Fruit fly (Drosophila melanogaster) whole organism, wandering third instar larva: ENCODE measurements around the gene CG46465.

Source experiments
- Abd-B ChIP-seq: fragments of >200 bp; optimal IDR thresholded peaks from 2 replicates; lab custom pipeline; 2017; ENCODE audit warnings: missing biosample characterization, missing genetic modification characterization
- CG32264 ChIP-seq: fragments of 200-800 bp; sonication (Bioruptor generic); optimal IDR thresholded peaks from 2 replicates; lab custom pipeline; 2016; ENCODE audit warnings: missing biosample characterization, missing genetic modification characterization
- CG9705 ChIP-seq: fragments of 200-800 bp; sonication (Bioruptor generic); optimal IDR thresholded peaks from 2 replicates; lab custom pipeline; 2018; ENCODE audit warnings: missing biosample characterization, mild to moderate bottlenecking, missing genetic modification characterization
- CrebA ChIP-seq: fragments of 200-800 bp; sonication (Bioruptor generic); optimal IDR thresholded peaks from 2 replicates; lab custom pipeline; 2016; ENCODE audit warnings: missing biosample characterization, mild to moderate bottlenecking, missing genetic modification characterization, borderline replicate concordance
- Dfd ChIP-seq: fragments of >200 bp; optimal IDR thresholded peaks from 2 replicates; lab custom pipeline; 2017; ENCODE audit warnings: missing biosample characterization, missing genetic modification characterization
- Dif ChIP-seq: fragments of 200-275, 200-300 bp; sonication (Bioruptor generic); optimal IDR thresholded peaks from 2 replicates; lab custom pipeline; 2018; ENCODE audit warnings: missing biosample characterization, missing genetic modification characterization; ENCODE audit not compliant: partially characterized antibody
- GATAd ChIP-seq: sonication (Bioruptor generic); optimal IDR thresholded peaks from 2 replicates; lab custom pipeline; 2016; ENCODE audit warnings: missing biosample characterization, missing genetic modification characterization
- HLH106 ChIP-seq: fragments of 200-800 bp; optimal IDR thresholded peaks from 3 replicates; lab custom pipeline; 2019; ENCODE audit warnings: missing biosample characterization, mild to moderate bottlenecking, missing genetic modification characterization, moderate library complexity
- Hnf4 ChIP-seq: fragments of 200-800 bp; sonication (Bioruptor generic); optimal IDR thresholded peaks from 2 replicates; lab custom pipeline; 2016; ENCODE audit warnings: missing biosample characterization, mild to moderate bottlenecking, missing genetic modification characterization
- Hr78 ChIP-seq: fragments of >200 bp; optimal IDR thresholded peaks from 2 replicates; lab custom pipeline; 2017; ENCODE audit warnings: missing biosample characterization, missing genetic modification characterization
- Hr83 ChIP-seq: fragments of 200-300 bp; sonication (Bioruptor generic); optimal IDR thresholded peaks from 2 replicates; lab custom pipeline; 2016; ENCODE audit warnings: missing biosample characterization, mild to moderate bottlenecking, missing genetic modification characterization, moderate library complexity; ENCODE audit not compliant: poor library complexity, severe bottlenecking
- Jra ChIP-seq: sonication (Bioruptor generic); optimal IDR thresholded peaks from 2 replicates; lab custom pipeline; 2016; ENCODE audit warnings: missing biosample characterization, missing genetic modification characterization
- Mio ChIP-seq: sonication (Bioruptor generic); optimal IDR thresholded peaks from 2 replicates; lab custom pipeline; 2016; ENCODE audit warnings: missing biosample characterization, missing genetic modification characterization
- Myc ChIP-seq: fragments of >200 bp; optimal IDR thresholded peaks from 2 replicates; lab custom pipeline; 2017
- N ChIP-seq: fragments of >200 bp; optimal IDR thresholded peaks from 2 replicates; lab custom pipeline; 2018; ENCODE audit warnings: missing biosample characterization, missing external identifiers, missing genetic modification characterization
- OdsH ChIP-seq: fragments of 200-800 bp; sonication (Bioruptor generic); optimal IDR thresholded peaks from 2 replicates; lab custom pipeline; 2016; ENCODE audit warnings: missing biosample characterization, mild to moderate bottlenecking, missing genetic modification characterization
- Rel ChIP-seq, 2 experiments: fragments of 200-800 bp; sonication (Bioruptor generic) in 1 of 2; optimal IDR thresholded peaks; 2 replicates in 1 of 2; 3 replicates in 1 of 2; lab custom pipeline; 2016 to 2019; ENCODE audit warnings: mild to moderate bottlenecking in 2 of 2, missing biosample characterization in 2 of 2, missing genetic modification characterization in 2 of 2, moderate library complexity in 1 of 2
- Sp1 ChIP-seq: fragments of 200-800 bp; sonication (Bioruptor generic); optimal IDR thresholded peaks from 3 replicates; lab custom pipeline; 2019; ENCODE audit warnings: missing biosample characterization, mild to moderate bottlenecking, missing genetic modification characterization, moderate library complexity
- br ChIP-seq: fragments of 200-800 bp; sonication (Bioruptor generic); optimal IDR thresholded peaks from 2 replicates; lab custom pipeline; 2016; ENCODE audit warnings: missing biosample characterization, missing genetic modification characterization
- brk ChIP-seq: fragments of 200-800 bp; sonication (Bioruptor generic); optimal IDR thresholded peaks from 2 replicates; lab custom pipeline; 2016; ENCODE audit warnings: missing biosample characterization, mild to moderate bottlenecking, missing genetic modification characterization
- dl ChIP-seq, 2 experiments: fragments of 175-275, 200-275 bp in 1 of 2; fragments of 200-275 bp in 1 of 2; sonication (Bioruptor generic); optimal IDR thresholded peaks; lab custom pipeline; 2018; ENCODE audit warnings: mild to moderate bottlenecking in 2 of 2, missing biosample characterization in 2 of 2, missing genetic modification characterization in 2 of 2, moderate library complexity in 2 of 2; ENCODE audit not compliant: partially characterized antibody in 2 of 2, insufficient read depth in 1 of 2
- dmrt93B ChIP-seq: fragments of 200-800 bp; sonication (Bioruptor generic); optimal IDR thresholded peaks from 2 replicates; lab custom pipeline; 2018; ENCODE audit warnings: missing biosample characterization, mild to moderate bottlenecking, missing genetic modification characterization
- dsf ChIP-seq: sonication (Bioruptor generic); optimal IDR thresholded peaks from 2 replicates; lab custom pipeline; 2016; ENCODE audit warnings: missing biosample characterization, missing genetic modification characterization, borderline replicate concordance
- ey ChIP-seq: fragments of 200-800 bp; sonication (Bioruptor generic); optimal IDR thresholded peaks from 2 replicates; lab custom pipeline; 2016; ENCODE audit warnings: missing biosample characterization, missing genetic modification characterization
- foxo ChIP-seq, 2 experiments: fragments of 200-800 bp; sonication (Bioruptor generic); optimal IDR thresholded peaks; 2 replicates in 1 of 2; 3 replicates in 1 of 2; lab custom pipeline; 2016 to 2017; ENCODE audit warnings: missing biosample characterization in 2 of 2, missing genetic modification characterization in 2 of 2
- fru ChIP-seq: fragments of 200-800 bp; sonication (Bioruptor generic); optimal IDR thresholded peaks from 3 replicates; lab custom pipeline; 2016; ENCODE audit warnings: missing biosample characterization, mild to moderate bottlenecking, missing genetic modification characterization
- jim ChIP-seq: fragments of 175-275, 200-325 bp; sonication (Bioruptor generic); optimal IDR thresholded peaks from 2 replicates; lab custom pipeline; 2016; ENCODE audit warnings: missing biosample characterization, mild to moderate bottlenecking, missing genetic modification characterization
- lola ChIP-seq: fragments of >200 bp; optimal IDR thresholded peaks from 2 replicates; lab custom pipeline; 2017; ENCODE audit warnings: missing biosample characterization, missing genetic modification characterization
- pan ChIP-seq: fragments of >200 bp; optimal IDR thresholded peaks from 2 replicates; lab custom pipeline; 2017
- psq ChIP-seq: fragments of 200-800 bp; sonication (Bioruptor generic); optimal IDR thresholded peaks from 3 replicates; lab custom pipeline; 2017; ENCODE audit warnings: missing biosample characterization, mild to moderate bottlenecking, missing genetic modification characterization, moderate library complexity
- rgr ChIP-seq: fragments of 200-800 bp; sonication (Bioruptor generic); optimal IDR thresholded peaks from 3 replicates; lab custom pipeline; 2016; ENCODE audit warnings: missing biosample characterization, mild to moderate bottlenecking, missing genetic modification characterization
- sage ChIP-seq: fragments of 200-800 bp; sonication (Bioruptor generic); optimal IDR thresholded peaks from 2 replicates; lab custom pipeline; 2016; ENCODE audit warnings: missing biosample characterization, mild to moderate bottlenecking, missing genetic modification characterization
- sv ChIP-seq: fragments of 200-800 bp; sonication (Bioruptor generic); optimal IDR thresholded peaks from 3 replicates; lab custom pipeline; 2016; ENCODE audit warnings: missing biosample characterization, missing genetic modification characterization
- tai ChIP-seq: sonication (Bioruptor generic); optimal IDR thresholded peaks from 2 replicates; lab custom pipeline; 2016; ENCODE audit warnings: missing biosample characterization, missing genetic modification characterization
- usp ChIP-seq: fragments of >200 bp; optimal IDR thresholded peaks from 2 replicates; lab custom pipeline; 2017; ENCODE audit warnings: missing biosample characterization, missing genetic modification characterization
- woc ChIP-seq: sonication (Bioruptor generic); optimal IDR thresholded peaks from 2 replicates; lab custom pipeline; 2016; ENCODE audit warnings: missing biosample characterization, mild to moderate bottlenecking, missing genetic modification characterization

Gene CG46465

DNA sequence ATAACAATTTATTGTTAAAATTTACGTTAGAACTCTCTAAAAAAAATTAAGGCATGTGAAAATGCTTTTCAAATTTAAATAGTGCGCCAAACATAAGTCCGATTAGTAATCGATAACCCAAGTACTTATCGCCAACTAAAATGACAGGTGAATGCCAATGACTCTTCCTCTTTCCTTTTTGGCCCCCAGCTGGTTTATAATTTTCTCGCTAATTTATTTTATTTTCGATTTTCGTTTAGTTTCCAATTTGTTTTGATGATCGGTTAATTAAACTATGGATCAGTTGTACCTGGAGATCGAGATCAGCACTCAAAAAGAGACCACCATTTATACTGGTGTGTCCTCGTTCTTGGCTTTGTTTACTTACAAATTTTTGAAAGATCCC is 43.6 kb upstream of the CG46465 start, which contains the start of gene CG10428:
TSS of gene CG10428 (plus strand) at position 161 of the 385 bp plus-strand sequence.
- TF ChIP-seq ey (GFP tag; lab: Kevin White, UChicago), result no peak
- TF ChIP-seq Myc (lab: Kevin White, UChicago), result peak; percentile 14
- TF ChIP-seq jim (GFP tag; lab: Kevin White, UChicago), result no peak

DNA sequence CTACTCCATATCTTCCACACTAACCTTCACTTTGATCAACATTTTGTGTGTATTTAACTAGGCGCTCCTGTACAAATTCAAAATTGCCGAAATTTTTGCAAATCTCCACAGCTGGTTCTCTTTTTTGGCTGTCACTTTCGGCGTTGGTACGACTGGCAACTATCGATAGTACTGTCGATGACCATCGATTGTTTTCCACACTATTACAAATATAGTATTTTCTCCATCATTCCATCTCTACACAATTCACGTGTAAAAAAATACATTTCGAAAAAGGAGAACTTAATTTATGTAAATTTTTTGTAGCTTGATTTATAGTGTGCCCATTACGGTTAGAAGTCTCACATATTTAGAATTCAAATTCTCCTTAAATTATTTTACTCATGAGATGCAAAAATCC is 40.6 kb upstream of the CG46465 start, which contains the start of gene Nedd8:
TSS of gene Nedd8 (minus strand) at position 164 of the 400 bp plus-strand sequence.
- TF ChIP-seq Dfd (GFP tag; lab: Kevin White, UChicago) (no peak), dmrt93B (GFP tag; lab: Kevin White, UChicago) (no peak), Abd-B (GFP tag; lab: Kevin White, UChicago) (no peak), Jra (GFP tag; lab: Kevin White, UChicago) (peak; percentile 33), OdsH (no peak), br (GFP tag; lab: Kevin White, UChicago) (no peak), HLH106 (tag; lab: Kevin White, UChicago) (no peak), sage (no peak), foxo (GFP tag; optimal IDR thresholded peaks at IDR 0.05; lab: Kevin White, UChicago) (no peak), ey (GFP tag; lab: Kevin White, UChicago) (no peak), Hr83 (GFP tag; lab: Kevin White, UChicago) (peak; percentile 10), sv (no peak), Myc (lab: Kevin White, UChicago) (no peak), rgr (GFP tag; lab: Kevin White, UChicago) (peak; percentile 23), brk (peak; percentile 74), dsf (GFP tag; lab: Kevin White, UChicago) (peak; percentile 4), Rel (GFP tag; optimal IDR thresholded peaks at IDR 0.05; lab: Kevin White, UChicago) (no peak), Rel (tag; optimal IDR thresholded peaks at IDR 0.05; lab: Kevin White, UChicago) (peak; percentile 25), Hnf4 (GFP tag; lab: Kevin White, UChicago) (peak; percentile 48), GATAd (GFP tag; lab: Kevin White, UChicago) (no peak)
- TF ChIP-seq, all 38 proteins: peak for 7

DNA sequence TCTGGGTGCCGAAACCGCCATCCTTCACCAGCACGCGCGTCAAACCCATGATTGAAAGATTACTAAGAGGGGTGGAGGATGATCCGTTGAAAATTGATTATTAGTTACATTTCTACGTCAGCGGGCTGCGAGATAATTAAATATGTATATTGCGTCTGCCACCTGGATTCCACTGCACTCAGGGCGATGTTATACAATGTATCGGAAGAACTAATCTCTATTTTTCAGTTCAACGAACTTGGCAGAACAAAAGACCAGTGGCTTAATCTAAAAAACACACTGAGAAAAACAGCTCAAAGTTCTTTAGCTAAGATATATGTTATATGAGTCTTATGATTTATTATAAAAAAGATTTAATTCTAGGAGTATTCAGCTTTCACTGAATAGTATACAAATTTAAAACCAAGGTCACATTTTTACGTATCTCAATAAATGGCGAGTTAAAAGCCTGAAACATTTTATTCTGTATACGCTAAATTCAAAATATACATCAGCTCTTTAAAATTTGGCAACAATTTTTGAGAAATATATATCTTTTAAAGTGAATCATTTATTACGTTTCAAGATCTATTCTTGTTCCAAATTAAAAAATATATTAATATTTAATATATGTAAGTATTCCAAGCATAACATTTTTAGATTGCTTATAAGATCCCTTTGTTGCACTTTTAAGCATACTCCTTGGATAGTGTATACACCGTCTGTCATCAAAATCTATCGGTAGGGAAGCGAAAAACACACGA is 38.6 kb upstream of the CG46465 start:
- TF ChIP-seq psq (GFP tag; lab: Kevin White, UChicago) (peak; percentile 27), foxo (GFP tag; optimal IDR thresholded peaks at IDR 0.05; lab: Kevin White, UChicago) (peak in 1 of 2 experiments; percentile 38), HLH106 (tag; lab: Kevin White, UChicago) (peak; percentile 46), CrebA (GFP tag; lab: Kevin White, UChicago) (no peak), OdsH (peak; percentile 31), CG9705 (no peak), Sp1 (GFP tag; lab: Kevin White, UChicago) (peak; percentile 21), rgr (GFP tag; lab: Kevin White, UChicago) (peak; percentile 1), fru (peak; percentile 10)

dm6 chr2L:18954255-18954715 is 38.0 kb upstream of the CG46465 start, which contains the start of gene CG10621:
Gene CG10621 (minus strand): TSS chr2L:18954431.
- TF ChIP-seq N (GFP tag; lab: Kevin White, UChicago) (no peak), dsf (GFP tag; lab: Kevin White, UChicago) (no peak), brk (no peak), sv (no peak), pan (lab: Kevin White, UChicago) (no peak), GATAd (GFP tag; lab: Kevin White, UChicago) (no peak), woc (GFP tag; lab: Kevin White, UChicago) (no peak), Sp1 (GFP tag; lab: Kevin White, UChicago) (no peak), Hr83 (GFP tag; lab: Kevin White, UChicago) (peak; percentile 19), CG32264 (GFP tag; lab: Kevin White, UChicago) (no peak), Myc (lab: Kevin White, UChicago) (no peak), Dif (GFP tag; lab: Kevin White, UChicago) (peak; percentile 18), Jra (GFP tag; lab: Kevin White, UChicago) (no peak), Hnf4 (GFP tag; lab: Kevin White, UChicago) (peak; percentile 65), fru (no peak), dl (GFP tag; optimal IDR thresholded peaks at IDR 0.05; lab: Kevin White, UChicago; ENCODE audit: insufficient read depth in 1 of 2, partially characterized antibody in 2 of 2) (no peak), Dfd (GFP tag; lab: Kevin White, UChicago) (no peak), dmrt93B (GFP tag; lab: Kevin White, UChicago) (no peak), Hr78 (GFP tag; lab: Kevin White, UChicago) (no peak), HLH106 (tag; lab: Kevin White, UChicago) (no peak), jim (GFP tag; lab: Kevin White, UChicago) (no peak), OdsH (no peak), lola (GFP tag; lab: Kevin White, UChicago) (no peak), br (GFP tag; lab: Kevin White, UChicago) (peak; percentile 65), Rel (GFP tag; optimal IDR thresholded peaks at IDR 0.05; lab: Kevin White, UChicago) (peak; percentile 37), Rel (tag; optimal IDR thresholded peaks at IDR 0.05; lab: Kevin White, UChicago) (peak; percentile 68), Abd-B (GFP tag; lab: Kevin White, UChicago) (no peak), tai (GFP tag; lab: Kevin White, UChicago) (no peak), foxo (GFP tag; optimal IDR thresholded peaks at IDR 0.05; lab: Kevin White, UChicago) (no peak), psq (GFP tag; lab: Kevin White, UChicago) (no peak), sage (peak; percentile 18), CrebA (GFP tag; lab: Kevin White, UChicago) (no peak), ey (GFP tag; lab: Kevin White, UChicago) (no peak), Mio (no peak), CG9705 (no peak), usp (GFP tag; lab: Kevin White, UChicago) (no peak)
